Fruit fly (Drosophila melanogaster): ENCODE data around the gene RapGAP1.

RapGAP1 gene

dm6 chr2L:7491902-7492301, 86.9 kb downstream of the RapGAP1 start:
- TF ChIP-seq h (optimal IDR thresholded peaks at IDR 0.05) (no peak), Sin3A (optimal IDR thresholded peaks at IDR 0.05) (no peak), psq (optimal IDR thresholded peaks at IDR 0.05) (no peak), insv (optimal IDR thresholded peaks at IDR 0.05) (no peak)

dm6 chr2L:7486222-7486621, 92.6 kb downstream of the RapGAP1 start:
- TF ChIP-seq Sin3A (optimal IDR thresholded peaks at IDR 0.05), result no peak

- TF ChIP-seq ttk (optimal IDR thresholded peaks at IDR 0.05) (no peak), Myc (optimal IDR thresholded peaks at IDR 0.05) (no peak), Sin3A (optimal IDR thresholded peaks at IDR 0.05) (no peak), psq (optimal IDR thresholded peaks at IDR 0.05) (no peak), h (optimal IDR thresholded peaks at IDR 0.05) (no peak), insv (optimal IDR thresholded peaks at IDR 0.05) (no peak)
Observed at dm6 chr2L:7474404-7474803, 104.4 kb downstream of the RapGAP1 start, which contains the start of gene CG6441. Gene CG6441 (plus strand): TSS chr2L:7474704.

- no peak for TF ChIP-seq insv (optimal IDR thresholded peaks at IDR 0.05)
- no peak for TF ChIP-seq ttk (optimal IDR thresholded peaks at IDR 0.05)
- no peak for TF ChIP-seq psq (optimal IDR thresholded peaks at IDR 0.05)
Observed at dm6 chr2L:7473248-7473647, 105.5 kb downstream of the RapGAP1 start.

- TF ChIP-seq ttk (optimal IDR thresholded peaks at IDR 0.05) (no peak), Myc (optimal IDR thresholded peaks at IDR 0.05) (no peak), h (optimal IDR thresholded peaks at IDR 0.05) (no peak), Sin3A (optimal IDR thresholded peaks at IDR 0.05) (no peak), insv (optimal IDR thresholded peaks at IDR 0.05) (no peak), psq (optimal IDR thresholded peaks at IDR 0.05) (no peak)
Observed at dm6 chr2L:7466304-7466703, 112.5 kb downstream of the RapGAP1 start, which contains the start of gene CG6055. Gene CG6055 (plus strand): TSS chr2L:7466543.

- TF ChIP-seq h (optimal IDR thresholded peaks at IDR 0.05) (no peak), Sin3A (optimal IDR thresholded peaks at IDR 0.05) (no peak), ttk (optimal IDR thresholded peaks at IDR 0.05) (no peak), Myc (optimal IDR thresholded peaks at IDR 0.05) (no peak), insv (optimal IDR thresholded peaks at IDR 0.05) (no peak)
Observed at dm6 chr2L:7462147-7462546, 116.6 kb downstream of the RapGAP1 start, which contains the start of gene Gr28b. Gene Gr28b (minus strand): TSS chr2L:7462247.

- no peak for TF ChIP-seq Sin3A (optimal IDR thresholded peaks at IDR 0.05)
- no peak for TF ChIP-seq ttk (optimal IDR thresholded peaks at IDR 0.05)
- TF ChIP-seq Myc (optimal IDR thresholded peaks at IDR 0.05), result no peak
- no peak for TF ChIP-seq h (optimal IDR thresholded peaks at IDR 0.05)
- TF ChIP-seq insv (optimal IDR thresholded peaks at IDR 0.05), result no peak
- no peak for TF ChIP-seq psq (optimal IDR thresholded peaks at IDR 0.05)
Observed at dm6 chr2L:7454112-7454511, 124.7 kb downstream of the RapGAP1 start, which contains the start of gene Gr28a. Gene Gr28a (minus strand): TSS chr2L:7454212.

dm6 chr2L:7452093-7452492, 126.7 kb downstream of the RapGAP1 start:
- TF ChIP-seq ttk (optimal IDR thresholded peaks at IDR 0.05), result no peak
- no peak for TF ChIP-seq Myc (optimal IDR thresholded peaks at IDR 0.05)
- TF ChIP-seq h (optimal IDR thresholded peaks at IDR 0.05), result no peak
- no peak for TF ChIP-seq insv (optimal IDR thresholded peaks at IDR 0.05)
- no peak for TF ChIP-seq Sin3A (optimal IDR thresholded peaks at IDR 0.05)
- no peak for TF ChIP-seq psq (optimal IDR thresholded peaks at IDR 0.05)

dm6 chr2L:7450966-7451365, 127.8 kb downstream of the RapGAP1 start, which contains the start of gene santa-maria:
Gene santa-maria (minus strand): TSS chr2L:7451244.
- no peak for TF ChIP-seq insv (optimal IDR thresholded peaks at IDR 0.05)
- TF ChIP-seq Sin3A (optimal IDR thresholded peaks at IDR 0.05), result no peak
- TF ChIP-seq Myc (optimal IDR thresholded peaks at IDR 0.05), result no peak
- no peak for TF ChIP-seq psq (optimal IDR thresholded peaks at IDR 0.05)
- no peak for TF ChIP-seq ttk (optimal IDR thresholded peaks at IDR 0.05)
- TF ChIP-seq h (optimal IDR thresholded peaks at IDR 0.05), result no peak

dm6 chr2L:7448371-7448770, 130.4 kb downstream of the RapGAP1 start:
- no peak for TF ChIP-seq Myc (optimal IDR thresholded peaks at IDR 0.05)
- TF ChIP-seq insv (optimal IDR thresholded peaks at IDR 0.05), result no peak
- no peak for TF ChIP-seq Sin3A (optimal IDR thresholded peaks at IDR 0.05)
- TF ChIP-seq h (optimal IDR thresholded peaks at IDR 0.05), result no peak

dm6 chr2L:7447820-7448219, 131.0 kb downstream of the RapGAP1 start:
- TF ChIP-seq Sin3A (optimal IDR thresholded peaks at IDR 0.05) (no peak), psq (optimal IDR thresholded peaks at IDR 0.05) (no peak), Myc (optimal IDR thresholded peaks at IDR 0.05) (no peak)
